Fruit fly (Drosophila melanogaster): ENCODE data around the gene mei-217.

Gene mei-217

dm6 chrX:17123545-17124203, 19.1 kb downstream of the mei-217 start:
- TF ChIP-seq CG17801 (GFP tag; optimal IDR thresholded peaks at IDR 0.05; ENCODE audit: partially characterized antibody), result no peak

dm6 chrX:17122425-17123094, 20.2 kb downstream of the mei-217 start:
- no peak for TF ChIP-seq CG17801 (GFP tag; optimal IDR thresholded peaks at IDR 0.05; ENCODE audit: partially characterized antibody)

- TF ChIP-seq CG17801 (GFP tag; optimal IDR thresholded peaks at IDR 0.05; ENCODE audit: partially characterized antibody), result no peak
Observed at dm6 chrX:17121600-17121999, 21.2 kb downstream of the mei-217 start.

dm6 chrX:17113324-17113723, 29.5 kb downstream of the mei-217 start:
- peak; percentile 64 for TF ChIP-seq CG17801 (GFP tag; optimal IDR thresholded peaks at IDR 0.05; ENCODE audit: partially characterized antibody)

dm6 chrX:17111958-17112953, 30.5 kb downstream of the mei-217 start:
- TF ChIP-seq CG17801 (GFP tag; optimal IDR thresholded peaks at IDR 0.05; ENCODE audit: partially characterized antibody), result no peak

dm6 chrX:17111274-17111673, 31.5 kb downstream of the mei-217 start:
- TF ChIP-seq CG17801 (GFP tag; optimal IDR thresholded peaks at IDR 0.05; ENCODE audit: partially characterized antibody), result no peak

- no peak for TF ChIP-seq CG17801 (GFP tag; optimal IDR thresholded peaks at IDR 0.05; ENCODE audit: partially characterized antibody)
Observed at dm6 chrX:17110556-17111177, 32.1 kb downstream of the mei-217 start.

- TF ChIP-seq CG17801 (GFP tag; optimal IDR thresholded peaks at IDR 0.05; ENCODE audit: partially characterized antibody), result no peak
Observed at dm6 chrX:17109673-17110072, 33.1 kb downstream of the mei-217 start.

dm6 chrX:17108000-17108399, 34.8 kb downstream of the mei-217 start:
- TF ChIP-seq CG17801 (GFP tag; optimal IDR thresholded peaks at IDR 0.05; ENCODE audit: partially characterized antibody), result no peak

- no peak for TF ChIP-seq CG17801 (GFP tag; optimal IDR thresholded peaks at IDR 0.05; ENCODE audit: partially characterized antibody)
Observed at dm6 chrX:17107401-17107916, 35.3 kb downstream of the mei-217 start, which contains the start of gene CG5004. Gene CG5004 (plus strand): TSS chrX:17107582.

- TF ChIP-seq CG17801 (GFP tag; optimal IDR thresholded peaks at IDR 0.05; ENCODE audit: partially characterized antibody), result no peak
Observed at dm6 chrX:17106153-17106700, 36.6 kb downstream of the mei-217 start.

- TF ChIP-seq CG17801 (GFP tag; optimal IDR thresholded peaks at IDR 0.05; ENCODE audit: partially characterized antibody), result no peak
Observed at dm6 chrX:17105707-17106106, 37.1 kb downstream of the mei-217 start, which contains the start of gene Arpc3B. Gene Arpc3B (minus strand): TSS chrX:17105852.

dm6 chrX:17093900-17094446, 48.8 kb downstream of the mei-217 start:
- no peak for TF ChIP-seq CG17801 (GFP tag; optimal IDR thresholded peaks at IDR 0.05; ENCODE audit: partially characterized antibody)

dm6 chrX:17093431-17093830, 49.4 kb downstream of the mei-217 start:
- TF ChIP-seq CG17801 (GFP tag; optimal IDR thresholded peaks at IDR 0.05; ENCODE audit: partially characterized antibody), result no peak
